Worm (Caenorhabditis elegans) whole organism, mixed stage, embryonic: ENCODE data around the gene ugt-19.

Experiments used
- M03D4.4 ChIP-seq: sonication (generic microtip); optimal IDR thresholded peaks from 2 replicates; lab custom pipeline; 2017; ENCODE audit warnings: mild to moderate bottlenecking, missing genetic modification characterization, missing compliant biosample characterization
- bed-3 ChIP-seq: fragments of 200-800 bp; sonication (Bioruptor generic); optimal IDR thresholded peaks from 3 replicates; lab custom pipeline; 2018; ENCODE audit warnings: mild to moderate bottlenecking, missing genetic modification characterization, moderate library complexity, missing compliant biosample characterization
- blmp-1 ChIP-seq: fragments of 150-350 bp; optimal IDR thresholded peaks from 2 replicates; lab custom pipeline; 2014; ENCODE audit warnings: missing biosample characterization, missing genetic modification characterization
- ceh-39 ChIP-seq: fragments of 150-350 bp; optimal IDR thresholded peaks from 2 replicates; lab custom pipeline; 2014; ENCODE audit warnings: missing biosample characterization, missing genetic modification characterization
- ceh-83 ChIP-seq: fragments of 200-800 bp; sonication (Bioruptor generic); optimal IDR thresholded peaks from 2 replicates; lab custom pipeline; 2018; ENCODE audit warnings: mild to moderate bottlenecking, missing genetic modification characterization, missing compliant biosample characterization
- ces-1 ChIP-seq: fragments of 150-350 bp; optimal IDR thresholded peaks from 2 replicates; lab custom pipeline; 2014; ENCODE audit warnings: missing biosample characterization, missing genetic modification reagents, missing genetic modification characterization
- cnd-1 ChIP-seq: fragments of 200-800 bp; sonication (Bioruptor generic); optimal IDR thresholded peaks from 2 replicates; lab custom pipeline; 2018; ENCODE audit warnings: mild to moderate bottlenecking, missing genetic modification characterization, missing compliant biosample characterization
- drap-1 ChIP-seq: fragments of 200-800 bp; sonication (Bioruptor generic); optimal IDR thresholded peaks from 3 replicates; lab custom pipeline; 2018; ENCODE audit warnings: mild to moderate bottlenecking, missing genetic modification characterization, missing compliant biosample characterization
- elt-1 ChIP-seq: sonication (generic microtip); optimal IDR thresholded peaks from 2 replicates; lab custom pipeline; 2017; ENCODE audit warnings: missing genetic modification characterization, mild to moderate bottlenecking, missing compliant biosample characterization, antibody characterized with exemption, moderate library complexity, borderline replicate concordance; ENCODE audit not compliant: insufficient read depth
- elt-3 ChIP-seq: fragments of 150-350 bp; optimal IDR thresholded peaks from 2 replicates; lab custom pipeline; 2014; ENCODE audit warnings: missing biosample characterization, missing genetic modification characterization
- flh-1 ChIP-seq: fragments of 200-800 bp; sonication (Bioruptor generic); optimal IDR thresholded peaks from 2 replicates; lab custom pipeline; 2018; ENCODE audit warnings: mild to moderate bottlenecking, missing genetic modification characterization, moderate library complexity, missing compliant biosample characterization
- hlh-1 ChIP-seq: fragments of 150-350 bp; optimal IDR thresholded peaks from 2 replicates; lab custom pipeline; 2014; ENCODE audit warnings: missing biosample characterization, missing genetic modification reagents, missing genetic modification characterization
- lin-13 ChIP-seq: fragments of 150-350 bp; optimal IDR thresholded peaks from 2 replicates; lab custom pipeline; 2014; ENCODE audit warnings: missing biosample characterization, missing genetic modification characterization
- lin-32 ChIP-seq: fragments of 200-800 bp; sonication (Bioruptor generic); optimal IDR thresholded peaks from 2 replicates; lab custom pipeline; 2018; ENCODE audit warnings: mild to moderate bottlenecking, missing genetic modification characterization, missing compliant biosample characterization
- lsy-2 ChIP-seq: fragments of 150-350 bp; optimal IDR thresholded peaks from 2 replicates; lab custom pipeline; 2014; ENCODE audit warnings: missing biosample characterization, missing genetic modification characterization
- mab-5 ChIP-seq: fragments of 150-350 bp; optimal IDR thresholded peaks from 2 replicates; lab custom pipeline; 2014; ENCODE audit warnings: missing biosample characterization, missing genetic modification characterization
- mep-1 ChIP-seq: fragments of 150-350 bp; optimal IDR thresholded peaks from 2 replicates; lab custom pipeline; 2017; ENCODE audit warnings: missing biosample characterization, missing genetic modification reagents, missing genetic modification characterization, inconsistent platforms
- nhr-2 ChIP-seq: fragments of 150-350 bp; optimal IDR thresholded peaks from 2 replicates; lab custom pipeline; 2014; ENCODE audit warnings: missing biosample characterization, missing genetic modification characterization
- nhr-237 ChIP-seq: fragments of 150-350 bp; optimal IDR thresholded peaks from 2 replicates; lab custom pipeline; 2014; ENCODE audit warnings: missing biosample characterization, missing genetic modification characterization
- nhr-28 ChIP-seq: fragments of 150-350 bp; optimal IDR thresholded peaks from 2 replicates; lab custom pipeline; 2014; ENCODE audit warnings: missing biosample characterization, missing genetic modification characterization
- nhr-76 ChIP-seq: sonication (generic microtip); optimal IDR thresholded peaks from 2 replicates; lab custom pipeline; 2017; ENCODE audit warnings: missing biosample characterization, missing genetic modification characterization
- pha-4 ChIP-seq: fragments of 150-350 bp; optimal IDR thresholded peaks from 2 replicates; lab custom pipeline; 2018; ENCODE audit warnings: missing biosample characterization, missing genetic modification reagents, missing genetic modification characterization
- snpc-4 ChIP-seq: fragments of 150-350 bp; optimal IDR thresholded peaks from 2 replicates; lab custom pipeline; 2014; ENCODE audit warnings: missing biosample characterization, missing genetic modification characterization
- sptf-1 ChIP-seq: sonication (generic microtip); optimal IDR thresholded peaks from 2 replicates; lab custom pipeline; 2017; ENCODE audit warnings: mild to moderate bottlenecking, missing genetic modification characterization, moderate library complexity, missing compliant biosample characterization
- tbx-8 ChIP-seq: fragments of 200-800 bp; sonication (Bioruptor generic); optimal IDR thresholded peaks from 2 replicates; lab custom pipeline; 2018; ENCODE audit warnings: mild to moderate bottlenecking, missing genetic modification characterization, moderate library complexity, missing compliant biosample characterization
- unc-120 ChIP-seq: sonication (generic microtip); optimal IDR thresholded peaks from 2 replicates; lab custom pipeline; 2017; ENCODE audit warnings: missing genetic modification characterization, missing compliant biosample characterization; ENCODE audit not compliant: poor library complexity, severe bottlenecking
- unc-39 ChIP-seq: fragments of 150-350 bp; optimal IDR thresholded peaks from 2 replicates; lab custom pipeline; 2014; ENCODE audit warnings: missing biosample characterization, missing genetic modification characterization
- unc-62 ChIP-seq: fragments of 150-350 bp; optimal IDR thresholded peaks from 2 replicates; lab custom pipeline; 2014; ENCODE audit warnings: missing biosample characterization, missing genetic modification reagents, missing genetic modification characterization
- zip-8 ChIP-seq: fragments of 150-350 bp; optimal IDR thresholded peaks from 2 replicates; lab custom pipeline; 2014; ENCODE audit warnings: missing biosample characterization, missing genetic modification characterization
- ztf-11 ChIP-seq: fragments of 150-350 bp; optimal IDR thresholded peaks from 2 replicates; lab custom pipeline; 2014; ENCODE audit warnings: missing biosample characterization, missing genetic modification characterization

ugt-19 gene

DNA sequence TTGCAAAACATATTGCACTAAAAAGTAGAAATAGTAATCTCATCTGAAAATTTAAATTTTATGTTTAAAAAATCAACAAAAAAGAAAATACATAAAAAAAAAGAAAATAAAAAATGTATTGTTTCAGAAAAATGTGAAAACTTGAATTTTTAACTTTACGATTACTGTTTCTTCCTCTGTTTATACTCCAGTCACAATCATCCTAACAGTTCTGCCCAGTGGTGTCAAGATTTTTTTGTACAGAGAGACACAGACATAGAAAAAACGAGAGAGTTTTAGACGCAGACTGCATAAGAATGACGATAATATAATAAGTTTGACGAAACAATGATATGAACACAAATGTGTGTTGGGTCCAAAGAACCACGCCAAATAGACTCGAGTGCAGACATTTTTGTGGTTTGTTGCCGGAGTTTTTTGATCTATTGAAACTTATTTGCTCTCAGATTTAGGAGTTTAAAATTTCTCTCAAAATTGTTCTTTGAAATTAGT, 3.8 kb upstream of the ugt-19 start, which contains the start of gene ugt-20:
Gene ugt-20, minus strand, starts transcription at position 51 of the 492 bp plus-strand sequence.
- no peak for TF ChIP-seq tbx-8 (GFP tag; lab: Kevin White, UChicago)
- no peak for TF ChIP-seq pha-4 (tag; lab: Kevin White, UChicago)
- no peak for TF ChIP-seq ztf-11 (tag; lab: Kevin White, UChicago)
- TF ChIP-seq cnd-1 (tag; lab: Kevin White, UChicago) = no peak
- no peak for TF ChIP-seq zip-8 (tag; lab: Kevin White, UChicago)
- TF ChIP-seq nhr-2 (tag; lab: Kevin White, UChicago) = no peak
- TF ChIP-seq ces-1 = no peak
- TF ChIP-seq unc-62 (GFP tag; lab: Kevin White, UChicago) = no peak
- TF ChIP-seq bed-3 = no peak
- no peak for TF ChIP-seq elt-3
- TF ChIP-seq hlh-1 = no peak
- TF ChIP-seq lin-13 (tag; lab: Kevin White, UChicago) = no peak
- TF ChIP-seq elt-1 = no peak
- TF ChIP-seq nhr-237 (tag; lab: Kevin White, UChicago) = no peak

DNA sequence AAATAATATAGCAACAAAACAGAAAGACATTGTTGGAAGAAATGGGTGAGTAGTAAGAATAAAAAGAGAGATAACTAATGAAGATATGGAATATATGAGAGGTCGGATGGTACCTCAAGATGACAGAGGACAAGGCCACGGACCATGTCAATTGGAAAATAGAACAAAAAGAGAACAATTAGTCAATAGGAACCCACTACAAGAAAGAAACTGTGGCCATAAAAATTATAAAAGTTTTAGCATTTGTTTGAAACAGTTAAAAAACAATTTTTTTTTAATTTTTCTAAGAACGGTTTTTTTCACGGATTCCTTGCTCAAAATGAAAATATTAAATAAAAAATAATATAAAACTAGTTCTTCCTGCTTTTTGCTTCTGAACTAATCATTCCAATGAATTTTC, 3.6 kb downstream of the ugt-19 start, which contains the start of gene cpg-20:
Gene cpg-20, minus strand, starts transcription at position 101 of the 400 bp plus-strand sequence.
- TF ChIP-seq unc-62 (GFP tag; lab: Kevin White, UChicago) (no peak), mab-5 (tag; lab: Kevin White, UChicago) (no peak), mep-1 (tag; lab: Kevin White, UChicago) (no peak), drap-1 (no peak), cnd-1 (tag; lab: Kevin White, UChicago) (no peak), nhr-76 (tag; lab: Kevin White, UChicago) (no peak), ceh-39 (tag; lab: Kevin White, UChicago) (no peak), lin-13 (tag; lab: Kevin White, UChicago) (no peak), nhr-2 (tag; lab: Kevin White, UChicago) (no peak), nhr-237 (tag; lab: Kevin White, UChicago) (no peak), pha-4 (tag; lab: Kevin White, UChicago) (no peak), lin-32 (GFP tag; lab: Kevin White, UChicago) (no peak), unc-120 (tag; lab: Kevin White, UChicago) (no peak), elt-1 (no peak), ztf-11 (tag; lab: Kevin White, UChicago) (no peak), lsy-2 (tag; lab: Kevin White, UChicago) (no peak)

- TF ChIP-seq sptf-1 (no peak), nhr-28 (tag; lab: Kevin White, UChicago) (no peak), ztf-11 (tag; lab: Kevin White, UChicago) (no peak), cnd-1 (tag; lab: Kevin White, UChicago) (no peak), elt-3 (no peak), flh-1 (no peak), nhr-237 (tag; lab: Kevin White, UChicago) (no peak), mep-1 (tag; lab: Kevin White, UChicago) (no peak), ceh-83 (GFP tag; lab: Kevin White, UChicago) (no peak), nhr-76 (tag; lab: Kevin White, UChicago) (no peak), M03D4.4 (no peak), mab-5 (tag; lab: Kevin White, UChicago) (no peak), drap-1 (no peak)
Observed at ce11 chrIV:6071026-6071425, 8.7 kb downstream of the ugt-19 start.

DNA sequence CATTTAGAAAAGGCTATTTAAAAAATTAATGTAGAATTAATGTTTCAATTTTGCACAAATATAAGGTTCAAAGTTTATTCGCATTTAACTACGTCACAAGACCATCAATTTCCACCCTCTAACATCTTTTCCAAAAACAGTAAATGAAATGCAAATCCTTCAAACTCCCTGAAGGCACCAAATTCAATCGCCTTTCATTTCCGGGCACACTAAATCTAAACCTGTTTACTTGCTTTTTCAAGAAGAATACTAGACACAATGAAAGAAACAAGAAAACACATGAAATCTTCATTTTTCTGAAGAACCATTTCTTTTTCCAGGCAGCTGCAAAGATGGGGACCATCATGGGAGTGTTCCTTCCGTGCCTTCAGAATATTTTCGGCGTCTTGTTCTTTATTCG, 14.6 kb downstream of the ugt-19 start:
- TF ChIP-seq ces-1 (peak; percentile 90), lsy-2 (tag; lab: Kevin White, UChicago) (no peak)
- TF ChIP-seq, all 35 proteins: peak for 1

DNA sequence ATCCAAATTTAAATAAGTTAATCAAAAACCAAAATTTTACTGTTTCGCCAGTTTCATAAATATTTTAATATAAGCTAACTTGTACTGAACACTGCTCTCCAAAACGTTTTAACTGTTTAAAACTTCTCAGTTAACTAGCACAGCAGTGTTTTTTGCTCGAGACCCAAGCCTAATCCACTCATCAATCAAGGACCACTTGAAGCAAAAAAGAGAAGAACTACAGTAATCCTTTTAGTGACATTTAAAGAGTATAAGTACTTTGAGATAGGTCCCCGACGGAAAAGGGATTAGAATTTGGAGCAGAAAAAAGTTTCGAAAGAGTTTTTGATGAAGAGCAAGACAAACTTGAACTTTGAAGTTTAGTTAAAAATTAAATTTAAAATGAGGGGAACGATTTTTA, 15.1 kb downstream of the ugt-19 start:
- TF ChIP-seq zip-8 (tag; lab: Kevin White, UChicago) (no peak), blmp-1 (tag; lab: Kevin White, UChicago) (no peak), ztf-11 (tag; lab: Kevin White, UChicago) (no peak), nhr-76 (tag; lab: Kevin White, UChicago) (no peak), ces-1 (no peak), cnd-1 (tag; lab: Kevin White, UChicago) (no peak), pha-4 (tag; lab: Kevin White, UChicago) (no peak), lsy-2 (tag; lab: Kevin White, UChicago) (no peak), mep-1 (tag; lab: Kevin White, UChicago) (no peak), snpc-4 (tag; lab: Kevin White, UChicago) (no peak), M03D4.4 (no peak), unc-39 (tag; lab: Kevin White, UChicago) (no peak), unc-62 (GFP tag; lab: Kevin White, UChicago) (no peak), elt-3 (no peak)
